Fruit fly (Drosophila melanogaster) whole organism, pupa: ENCODE measurements around the gene CG14332.

Experiments used
- CG10348 ChIP-seq: fragments of 200-800 bp; sonication (Bioruptor generic); IDR thresholded peaks from 2 replicates; pipeline ENCODE4 v1.3.6; 2022; ENCODE audit warnings: missing biosample characterization, missing genetic modification characterization
- CG13204 ChIP-seq: fragments of 200-800 bp; sonication (Bioruptor generic); optimal IDR thresholded peaks from 2 replicates; lab custom pipeline; 2018; ENCODE audit warnings: missing biosample characterization, mild to moderate bottlenecking, missing genetic modification characterization, moderate library complexity
- CG14655 ChIP-seq: fragments of 200-800 bp; sonication (Bioruptor generic); optimal IDR thresholded peaks from 3 replicates; lab custom pipeline; 2017; ENCODE audit warnings: mild to moderate bottlenecking, missing biosample characterization, missing genetic modification reagents, missing genetic modification characterization
- CG15710 ChIP-seq: fragments of 200-800 bp; sonication (Bioruptor generic); optimal IDR thresholded peaks from 2 replicates; lab custom pipeline; 2018; ENCODE audit warnings: missing biosample characterization, mild to moderate bottlenecking, missing genetic modification characterization, moderate library complexity
- CG32121 ChIP-seq: fragments of 200-800 bp; sonication (Bioruptor generic); IDR thresholded peaks from 2 replicates; pipeline ENCODE4 v1.3.6; 2022; ENCODE audit warnings: missing biosample characterization, missing genetic modification characterization
- CG4496 ChIP-seq: fragments of 200-800 bp; sonication (Bioruptor generic); IDR thresholded peaks from 3 replicates; pipeline ENCODE4 v1.3.6; 2022; ENCODE audit warnings: missing biosample characterization, missing genetic modification characterization
- CG8301 ChIP-seq: fragments of 200-800 bp; sonication (Bioruptor generic); optimal IDR thresholded peaks from 2 replicates; lab custom pipeline; 2018; ENCODE audit warnings: missing biosample characterization, mild to moderate bottlenecking, missing genetic modification characterization
- CG9948 ChIP-seq: fragments of 200-800 bp; sonication (Bioruptor generic); optimal IDR thresholded peaks from 2 replicates; lab custom pipeline; 2018; ENCODE audit warnings: missing biosample characterization, mild to moderate bottlenecking, missing genetic modification characterization, moderate library complexity
- D1 ChIP-seq: fragments of 200-800 bp; sonication (Bioruptor generic); optimal IDR thresholded peaks from 2 replicates; lab custom pipeline; 2018; ENCODE audit warnings: missing biosample characterization, mild to moderate bottlenecking, missing genetic modification characterization, moderate library complexity
- EcR ChIP-seq: fragments of 200-800 bp; sonication (Bioruptor generic); optimal IDR thresholded peaks from 3 replicates; lab custom pipeline; 2019; ENCODE audit warnings: missing biosample characterization, missing genetic modification characterization, mild to moderate bottlenecking, moderate library complexity, missing genetic modification reagents
- Pif1B ChIP-seq: fragments of 200-800 bp; sonication (Bioruptor generic); optimal IDR thresholded peaks from 3 replicates; lab custom pipeline; 2016; ENCODE audit warnings: missing biosample characterization, missing genetic modification characterization
- Snoo ChIP-seq: fragments of 200-800 bp; sonication (Bioruptor generic); optimal IDR thresholded peaks from 3 replicates; lab custom pipeline; 2017; ENCODE audit warnings: missing biosample characterization, mild to moderate bottlenecking, missing genetic modification characterization, inconsistent platforms
- fd96Ca ChIP-seq: fragments of 200-800 bp; sonication (Bioruptor generic); IDR thresholded peaks from 3 replicates; pipeline ENCODE4 v1.3.6; 2022; ENCODE audit warnings: missing biosample characterization, missing genetic modification characterization
- rn ChIP-seq: fragments of 200-800 bp; sonication (Bioruptor generic); IDR thresholded peaks from 2 replicates; pipeline ENCODE4 v1.3.6; 2022; ENCODE audit warnings: missing biosample characterization, missing genetic modification characterization

- TF ChIP-seq CG32121 (GFP tag; lab: Robert Waterston, UW) (no peak), Snoo (tag; lab: Kevin White, UChicago) (no peak), EcR (GFP tag; lab: Kevin White, UChicago) (peak; percentile 90), rn (no peak), CG9948 (tag; lab: Kevin White, UChicago) (no peak), CG14655 (no peak), CG8301 (tag; lab: Kevin White, UChicago) (no peak), Pif1B (GFP tag; lab: Kevin White, UChicago) (no peak), CG4496 (peak; percentile 50; the same call in 1 of the 3 replicates), CG13204 (GFP tag; lab: Kevin White, UChicago) (no peak), CG10348 (GFP tag; lab: Robert Waterston, UW) (no peak), D1 (tag; lab: Kevin White, UChicago) (no peak), CG15710 (tag; lab: Kevin White, UChicago) (no peak), fd96Ca (GFP tag; lab: Robert Waterston, UW) (no peak)
Measured at dm6 chr3R:17377503-17377902, 44.5 kb downstream of the CG14332 start.
